Fruit fly (Drosophila melanogaster) S2 (cell line): Measurements from ENCODE around the gene mRpL37.

Experiments
- CG8478 ChIP-seq: fragments of >200 bp; optimal IDR thresholded peaks from 2 replicates; lab custom pipeline; 2018
- CTCF ChIP-seq, 2 experiments: fragments of >200 bp; optimal IDR thresholded peaks; 2 replicates each; lab custom pipeline; 2018

The mRpL37 gene

dm6 chr3R:10784058-10784499 lies at the start of gene mRpL37, which contains the start of gene Rbp1:
TSS of gene mRpL37 (minus strand) at chr3R:10784092.
TSS of gene Rbp1 (plus strand) at chr3R:10784383.
- TF ChIP-seq CTCF (optimal IDR thresholded peaks at IDR 0.05; lab: Kevin White, UChicago), result no peak

DNA sequence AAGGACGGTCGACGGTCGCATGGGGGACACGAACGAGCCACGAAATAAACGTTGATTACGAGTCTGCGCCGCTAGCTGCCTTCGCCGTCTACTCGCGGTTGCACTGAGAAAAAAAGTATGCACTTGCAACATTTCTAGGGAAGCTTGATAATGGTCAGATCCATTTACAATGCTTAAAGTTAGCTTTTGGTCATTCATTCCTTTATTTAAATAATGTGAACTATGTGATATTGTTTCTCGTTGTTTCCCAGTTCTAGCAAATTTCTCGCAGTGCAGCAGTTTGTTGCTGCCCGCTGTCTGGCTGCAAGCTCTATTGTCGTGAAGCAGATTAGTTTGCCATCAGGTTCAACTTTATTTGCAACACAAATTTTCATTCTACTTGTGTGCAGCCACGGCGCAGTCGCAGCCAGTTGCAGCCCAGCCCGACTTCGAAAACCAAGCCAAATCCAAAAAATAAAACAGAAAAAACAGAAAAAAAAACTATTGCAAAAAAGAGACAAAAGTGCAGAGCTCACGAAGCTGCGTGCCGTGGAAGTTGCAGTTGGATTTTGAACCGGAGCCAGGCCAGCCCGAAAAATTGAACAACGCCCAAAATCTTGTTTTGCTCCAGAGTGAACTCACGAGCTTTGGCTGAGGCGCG lies 48.8 kb upstream of the mRpL37 start:
- TF ChIP-seq CTCF (optimal IDR thresholded peaks at IDR 0.05; lab: Kevin White, UChicago) (no peak), CG8478 (lab: Kevin White, UChicago) (no peak)

dm6 chr3R:10829746-10830145 lies 45.9 kb upstream of the mRpL37 start:
- TF ChIP-seq CTCF (optimal IDR thresholded peaks at IDR 0.05; lab: Kevin White, UChicago) (no peak), CG8478 (lab: Kevin White, UChicago) (no peak)

DNA sequence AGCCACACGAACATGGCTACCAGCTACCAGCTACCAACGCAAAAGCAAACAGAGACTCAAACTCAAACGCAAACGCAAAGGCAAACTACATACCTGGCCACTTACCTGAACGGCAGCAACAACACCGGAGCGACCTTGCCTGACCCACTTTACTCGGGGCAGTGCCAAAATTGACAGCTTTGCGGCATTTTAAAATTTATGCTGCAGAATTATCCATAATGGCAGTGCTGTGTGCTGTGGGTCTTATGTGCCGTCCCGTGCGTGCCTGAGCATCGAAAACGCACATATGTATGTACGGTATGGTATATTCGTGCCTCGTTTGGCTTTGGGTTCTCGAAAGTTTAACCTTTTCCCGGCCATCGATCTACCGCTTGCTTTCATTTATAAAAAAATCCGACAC lies 44.8 kb upstream of the mRpL37 start:
- TF ChIP-seq CG8478 (lab: Kevin White, UChicago) (no peak), CTCF (optimal IDR thresholded peaks at IDR 0.05; lab: Kevin White, UChicago) (no peak)

DNA sequence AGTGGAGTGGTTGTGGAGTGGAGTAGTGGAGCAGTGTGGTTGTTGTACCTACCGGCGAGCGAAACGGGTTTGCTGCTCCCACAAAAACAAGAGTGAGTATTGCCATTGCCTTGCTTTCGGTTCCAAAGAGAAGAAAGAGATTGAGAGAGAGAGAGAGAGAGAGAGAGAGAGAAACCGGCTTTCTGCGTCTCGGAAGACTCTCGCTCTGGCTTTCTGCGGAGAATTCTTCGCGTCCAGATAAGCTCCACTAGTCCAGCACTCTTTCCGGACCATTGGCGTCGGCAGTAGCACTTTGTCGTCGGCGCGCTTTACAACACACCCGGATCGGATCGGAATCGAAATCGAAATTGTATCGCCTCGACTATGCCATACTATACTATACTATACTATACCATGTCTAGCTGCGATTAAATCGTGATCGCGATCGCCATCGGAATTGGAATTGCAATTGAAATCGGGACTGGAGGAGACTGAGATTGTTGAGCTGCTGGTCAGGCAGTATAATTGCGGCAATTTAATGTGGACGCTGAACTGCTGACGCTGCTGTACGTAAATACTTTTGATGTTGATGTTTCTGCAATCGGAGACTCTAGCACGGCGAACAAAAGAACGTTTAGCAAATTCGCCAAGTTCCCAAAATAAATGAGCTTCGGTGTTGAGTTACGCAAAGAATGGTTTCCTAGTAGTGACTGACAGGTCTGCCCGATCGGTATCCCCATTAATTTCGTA lies 43.1 kb upstream of the mRpL37 start, which contains the start of gene Cad86C:
TSS of gene Cad86C (plus strand) at position 284 of the 729 bp plus-strand sequence.
- no peak for TF ChIP-seq CTCF (optimal IDR thresholded peaks at IDR 0.05; lab: Kevin White, UChicago)
- TF ChIP-seq CG8478 (lab: Kevin White, UChicago), result no peak

DNA sequence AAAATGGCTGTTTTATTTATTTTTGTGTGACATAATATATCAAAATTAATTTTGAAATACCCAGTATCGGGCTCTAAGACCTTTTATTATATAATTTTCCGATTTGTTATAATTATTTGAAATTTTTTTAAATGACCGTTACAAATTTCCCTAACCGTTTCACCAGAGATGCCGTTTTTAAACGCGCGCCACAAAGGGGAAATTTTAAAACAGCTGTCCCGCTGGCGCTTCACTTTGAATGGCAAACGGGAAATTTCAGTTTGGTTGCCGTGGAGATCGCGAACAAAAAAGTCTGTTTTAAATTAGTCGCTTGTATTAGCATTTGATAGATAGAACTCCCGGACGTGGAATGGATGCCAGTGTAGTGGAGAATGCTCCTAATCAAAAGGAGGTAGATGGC lies 31.1 kb upstream of the mRpL37 start, which contains the start of the genes CG14693 and TTLL15:
TSS of gene CG14693 (minus strand) at position 16 of the 400 bp plus-strand sequence.
TSS of gene TTLL15 (plus strand) at position 257 of the 400 bp plus-strand sequence.
- TF ChIP-seq CTCF (optimal IDR thresholded peaks at IDR 0.05; lab: Kevin White, UChicago) (no peak), CG8478 (lab: Kevin White, UChicago) (no peak)

DNA sequence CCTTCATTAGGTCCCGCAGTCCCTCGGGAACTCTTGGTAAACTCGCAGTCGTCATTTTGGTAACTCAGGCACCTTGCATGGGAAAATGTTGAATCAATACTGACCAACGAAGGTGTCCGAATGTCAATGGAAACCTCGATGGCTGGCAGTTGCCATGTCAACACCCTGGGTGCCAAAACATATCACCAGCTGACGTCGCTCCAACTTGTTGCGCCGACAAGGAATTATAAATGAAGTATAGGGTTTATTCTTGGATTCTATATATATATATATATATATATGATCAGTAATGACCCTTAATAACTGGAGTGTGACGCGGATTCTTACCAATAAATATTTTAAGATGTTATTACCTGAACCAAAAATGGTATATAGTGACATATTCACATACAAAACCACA lies 20.0 kb upstream of the mRpL37 start, which contains the start of gene CG14692:
TSS of gene CG14692 (minus strand) at position 101 of the 400 bp plus-strand sequence.
- TF ChIP-seq CG8478 (lab: Kevin White, UChicago) (no peak), CTCF (optimal IDR thresholded peaks at IDR 0.05; lab: Kevin White, UChicago) (no peak)

DNA sequence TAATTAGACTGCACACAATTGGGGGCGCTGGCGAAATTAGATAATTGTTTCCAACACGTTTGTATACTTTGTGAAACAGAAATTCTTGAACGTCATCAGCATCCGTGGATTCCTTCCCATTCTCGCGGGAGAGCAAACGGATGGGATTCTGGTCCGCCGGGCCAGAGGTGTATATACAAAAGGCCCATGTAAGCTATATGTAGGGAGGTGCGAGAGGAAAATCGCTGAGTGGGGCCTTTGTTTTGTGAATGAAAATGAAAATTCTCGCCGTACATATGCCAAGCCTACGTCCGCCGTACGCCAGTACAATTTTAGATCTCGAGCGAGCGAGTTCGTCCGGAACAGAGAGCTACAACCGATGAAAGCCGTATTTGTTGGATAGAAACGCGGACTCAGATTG lies 8.7 kb upstream of the mRpL37 start, which contains the start of gene CG14687:
TSS of gene CG14687 (plus strand) at position 301 of the 400 bp plus-strand sequence.
- TF ChIP-seq CG8478 (lab: Kevin White, UChicago) (no peak), CTCF (optimal IDR thresholded peaks at IDR 0.05; lab: Kevin White, UChicago) (no peak)

DNA sequence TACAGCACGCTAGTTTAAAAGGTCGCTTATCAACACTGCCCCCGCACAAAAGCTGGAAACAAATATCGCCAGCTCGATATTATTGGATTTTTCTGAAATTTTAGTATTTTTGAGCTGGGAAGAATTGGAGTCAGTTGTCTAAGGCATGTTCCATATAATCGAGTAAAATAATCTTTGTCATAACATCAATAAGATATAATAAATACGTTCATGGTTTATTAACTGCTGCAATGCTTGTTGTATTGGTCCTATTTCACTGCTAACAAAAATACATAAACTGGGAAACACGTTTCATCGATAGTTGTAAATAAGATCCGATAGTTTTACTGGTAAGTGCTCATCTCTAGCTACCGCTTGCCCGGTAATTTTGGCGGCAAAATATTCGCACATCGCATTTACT lies 4.3 kb upstream of the mRpL37 start, which contains the start of the genes Art1 and Mcm5:
TSS of gene Art1 (minus strand) at position 41 of the 400 bp plus-strand sequence.
TSS of gene Mcm5 (plus strand) at position 339 of the 400 bp plus-strand sequence.
- TF ChIP-seq CG8478 (lab: Kevin White, UChicago) (no peak), CTCF (optimal IDR thresholded peaks at IDR 0.05; lab: Kevin White, UChicago) (no peak)

DNA sequence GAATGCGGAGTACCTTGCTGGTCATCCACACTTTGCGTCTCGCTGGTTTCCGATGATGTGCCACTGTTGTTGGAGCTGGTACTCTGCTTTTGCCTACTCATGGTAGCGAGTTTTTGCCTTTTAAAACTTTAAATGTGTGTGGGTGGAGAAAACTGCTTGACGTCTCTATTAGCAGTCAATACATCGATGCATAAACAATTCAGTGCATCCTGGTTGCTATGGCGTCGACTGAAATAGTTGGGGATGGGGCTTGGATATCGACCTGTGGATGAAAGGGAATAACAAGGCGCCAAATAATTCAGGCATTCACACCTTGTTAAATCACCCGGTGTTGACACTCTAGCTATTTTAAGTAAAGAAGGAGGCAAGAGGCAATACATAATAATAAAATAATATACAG lies 1.7 kb downstream of the mRpL37 start, which contains the start of gene CG42633:
TSS of gene CG42633 (minus strand) at position 101 of the 400 bp plus-strand sequence.
- TF ChIP-seq CTCF (optimal IDR thresholded peaks at IDR 0.05; lab: Kevin White, UChicago) (no peak), CG8478 (lab: Kevin White, UChicago) (no peak)

DNA sequence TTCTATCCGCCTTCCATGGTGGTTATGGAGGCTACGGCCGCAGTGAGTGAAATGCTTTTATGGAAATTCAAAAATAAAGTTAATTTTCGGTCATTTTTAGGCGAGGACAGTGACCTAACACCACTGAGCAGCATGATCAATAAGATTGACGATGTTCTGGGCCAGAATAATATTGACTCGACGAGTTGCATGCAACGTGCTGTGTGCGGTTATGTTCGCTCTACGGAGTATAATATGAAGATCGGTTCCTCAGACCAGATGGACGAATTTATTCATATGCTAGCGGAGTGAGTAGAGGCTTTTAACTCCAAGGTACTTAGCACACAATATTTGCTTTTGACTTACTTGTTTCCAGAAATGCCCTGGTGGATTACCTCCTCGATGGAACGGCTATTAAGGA lies 3.7 kb downstream of the mRpL37 start:
- no peak for TF ChIP-seq CG8478 (lab: Kevin White, UChicago)
- no peak for TF ChIP-seq CTCF (optimal IDR thresholded peaks at IDR 0.05; lab: Kevin White, UChicago)

DNA sequence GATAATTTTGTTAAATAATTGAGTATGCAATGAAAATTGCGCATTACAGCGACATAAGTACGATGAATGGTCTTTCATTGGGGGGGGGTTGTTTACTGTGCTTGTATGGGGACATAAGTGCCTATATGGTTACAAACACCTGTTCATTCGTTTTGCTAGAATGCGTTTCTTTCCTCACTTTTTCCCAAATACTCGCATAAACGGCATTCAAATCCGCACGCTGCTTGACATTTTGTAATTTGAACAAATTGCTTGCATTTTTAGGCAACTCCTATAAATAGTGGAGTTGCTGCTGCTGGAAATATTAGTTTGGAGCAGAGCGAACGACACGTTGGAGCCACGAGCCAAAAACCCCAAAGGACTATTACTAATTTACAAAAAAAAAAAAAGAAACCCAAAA lies 4.6 kb downstream of the mRpL37 start, which contains the start of gene Desi:
TSS of gene Desi (plus strand) at position 301 of the 400 bp plus-strand sequence.
- no peak for TF ChIP-seq CTCF (optimal IDR thresholded peaks at IDR 0.05; lab: Kevin White, UChicago)
- TF ChIP-seq CG8478 (lab: Kevin White, UChicago), result no peak

DNA sequence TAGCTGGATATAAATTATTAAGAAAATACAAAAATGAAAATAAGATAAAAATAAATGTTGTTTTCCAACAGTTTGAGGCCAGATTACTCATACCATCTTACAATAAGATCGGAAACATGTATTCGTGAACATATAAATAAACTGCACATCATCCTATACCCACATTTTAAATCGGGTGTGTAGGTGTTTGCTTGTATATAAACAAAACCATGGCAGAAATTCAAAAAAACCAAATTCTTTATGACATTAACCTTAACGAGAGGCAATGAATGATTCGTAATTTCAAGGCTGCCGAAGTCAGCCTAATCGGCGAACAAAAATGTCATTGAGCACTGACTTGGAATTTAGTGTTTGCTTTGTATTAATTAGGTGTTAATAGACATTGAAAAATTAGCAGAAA lies 5.7 kb downstream of the mRpL37 start:
- TF ChIP-seq CG8478 (lab: Kevin White, UChicago) (no peak), CTCF (optimal IDR thresholded peaks at IDR 0.05; lab: Kevin White, UChicago) (no peak)

- no peak for TF ChIP-seq CG8478 (lab: Kevin White, UChicago)
- no peak for TF ChIP-seq CTCF (optimal IDR thresholded peaks at IDR 0.05; lab: Kevin White, UChicago)
Measured at dm6 chr3R:10777274-10777673, 6.6 kb downstream of the mRpL37 start, which contains the start of the genes CG45076, CG45078 and fau. TSS of gene CG45076 (minus strand) at chr3R:10777374. TSS of gene CG45078 (minus strand) at chr3R:10777374. TSS of gene fau (minus strand) at chr3R:10777374.
